Fruit fly (Drosophila melanogaster): ENCODE measurements around the gene Tango14.

The Tango14 gene

dm6 chr2L:1207432-1207831 is 49.0 kb downstream of the Tango14 start (continued):
- TF ChIP-seq en (GFP tag; optimal IDR thresholded peaks at IDR 0.05) (no peak), ab (GFP tag; optimal IDR thresholded peaks at IDR 0.05) (no peak), jumu (GFP tag; optimal IDR thresholded peaks at IDR 0.05) (no peak), hb (GFP tag; IDR thresholded peaks at IDR 0.05; ENCODE audit: partially characterized antibody) (no peak), onecut (GFP tag; IDR thresholded peaks at IDR 0.05) (peak; percentile 51), CG42726 (GFP tag; IDR thresholded peaks at IDR 0.05; ENCODE audit: partially characterized antibody) (no peak), Hmx (GFP tag; optimal IDR thresholded peaks at IDR 0.05) (no peak), CG1024 (GFP tag; IDR thresholded peaks at IDR 0.05) (no peak), slbo (GFP tag; IDR thresholded peaks at IDR 0.05) (peak; percentile 85), Dfd (GFP tag; optimal IDR thresholded peaks at IDR 0.05) (no peak), NC2β (GFP tag; optimal IDR thresholded peaks at IDR 0.05) (no peak), CG12104 (GFP tag; optimal IDR thresholded peaks at IDR 0.05) (no peak), CG6689 (GFP tag; IDR thresholded peaks at IDR 0.05) (peak; percentile 33), Drgx (GFP tag; IDR thresholded peaks at IDR 0.05) (no peak), cg (GFP tag; optimal IDR thresholded peaks at IDR 0.05) (no peak), zfh2 (GFP tag; optimal IDR thresholded peaks at IDR 0.05) (no peak), Sry-β (GFP tag; optimal IDR thresholded peaks at IDR 0.05) (no peak), CrebB (tag; optimal IDR thresholded peaks at IDR 0.05) (peak; percentile 54), run (tag; optimal IDR thresholded peaks at IDR 0.05) (no peak), sqz (GFP tag; optimal IDR thresholded peaks at IDR 0.05) (no peak), pb (GFP tag; optimal IDR thresholded peaks at IDR 0.05) (no peak), B-H2 (GFP tag; optimal IDR thresholded peaks at IDR 0.05) (no peak), ara (GFP tag; IDR thresholded peaks at IDR 0.05) (0 out of 2 replicates have a peak, but pooled peaks have one; percentile 13), tup (GFP tag; optimal IDR thresholded peaks at IDR 0.05) (no peak), dati (GFP tag; IDR thresholded peaks at IDR 0.05) (no peak), CG13424 (tag; optimal IDR thresholded peaks at IDR 0.05) (peak; percentile 42), ac (GFP tag; optimal IDR thresholded peaks at IDR 0.05) (no peak), CG4328 (GFP tag; optimal IDR thresholded peaks at IDR 0.05) (no peak), sim (GFP tag; IDR thresholded peaks at IDR 0.05) (no peak), Aef1 (GFP tag; IDR thresholded peaks at IDR 0.05) (peak; percentile 64), CG3407 (GFP tag; optimal IDR thresholded peaks at IDR 0.05) (peak; percentile 18), CG3726 (GFP tag; IDR thresholded peaks at IDR 0.05) (no peak), tgo (GFP tag; IDR thresholded peaks at IDR 0.05) (peak; percentile 54; the same call in 2 of the 3 replicates), CG14667 (GFP tag; IDR thresholded peaks at IDR 0.05) (peak; percentile 28; the same call in 1 of the 2 replicates), CG7357 (GFP tag; IDR thresholded peaks at IDR 0.05) (peak; percentile 52; the same call in 1 of the 3 replicates), Mes4 (GFP tag; optimal IDR thresholded peaks at IDR 0.05) (no peak), Taf1 (GFP tag; IDR thresholded peaks at IDR 0.05) (peak; percentile 64), sens-2 (GFP tag; IDR thresholded peaks at IDR 0.05) (no peak), zen (tag; optimal IDR thresholded peaks at IDR 0.05) (no peak), kni (GFP tag; optimal IDR thresholded peaks at IDR 0.05) (no peak), CG7745 (tag; optimal IDR thresholded peaks at IDR 0.05) (no peak), bigmax (GFP tag; optimal IDR thresholded peaks at IDR 0.05) (no peak), CG18599 (GFP tag; optimal IDR thresholded peaks at IDR 0.05) (peak; percentile 77), CG8359 (GFP tag; optimal IDR thresholded peaks at IDR 0.05; ENCODE audit: borderline replicate concordance) (no peak), sens (GFP tag) (peak; percentile 23), Eip74EF (GFP tag; optimal IDR thresholded peaks at IDR 0.05) (no peak), NK7.1 (GFP tag; optimal IDR thresholded peaks at IDR 0.05) (no peak), CG3065 (GFP tag; optimal IDR thresholded peaks at IDR 0.05) (no peak), dan (GFP tag; IDR thresholded peaks at IDR 0.05) (no peak), CG9609 (GFP tag; optimal IDR thresholded peaks at IDR 0.05) (peak; percentile 2), danr (GFP tag; IDR thresholded peaks at IDR 0.05) (no peak), CG7963 (GFP tag; IDR thresholded peaks at IDR 0.05; ENCODE audit: partially characterized antibody) (no peak)
